Worm (Caenorhabditis elegans): ENCODE results near the gene mec-2.

DNA sequence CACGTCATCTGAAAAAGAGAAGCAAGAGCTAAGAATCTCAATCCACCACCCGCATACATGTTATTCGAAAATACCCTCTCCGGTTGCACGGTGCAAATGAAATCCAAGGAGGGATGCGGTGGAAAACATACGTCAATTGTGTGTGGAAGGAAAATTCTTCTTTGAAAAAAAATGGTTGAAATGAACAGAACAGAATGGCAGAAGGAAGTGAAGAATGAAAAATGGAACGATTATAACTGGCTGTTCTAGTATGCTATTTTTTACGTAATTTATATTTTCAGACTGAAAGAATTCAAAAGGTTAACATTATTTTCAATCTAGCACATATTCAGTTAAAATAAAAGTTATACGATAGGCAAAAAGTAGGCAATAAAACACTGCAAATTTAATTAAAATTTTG, 48.4 kb downstream of the mec-2 start:
- TF ChIP-seq lin-39 (tag; optimal IDR thresholded peaks at IDR 0.05), result no peak
- TF ChIP-seq lsy-2 (tag; optimal IDR thresholded peaks at IDR 0.05), result no peak
- no peak for TF ChIP-seq lin-29 (GFP tag; IDR thresholded peaks at IDR 0.05)
- no peak for TF ChIP-seq nhr-28 (tag; optimal IDR thresholded peaks at IDR 0.05)
- no peak for TF ChIP-seq snpc-4 (tag; optimal IDR thresholded peaks at IDR 0.05)
- TF ChIP-seq nhr-48 (tag; optimal IDR thresholded peaks at IDR 0.05), result no peak
- TF ChIP-seq fkh-10 (GFP tag; optimal IDR thresholded peaks at IDR 0.05), result no peak
- no peak for TF ChIP-seq fos-1 (tag; optimal IDR thresholded peaks at IDR 0.05)
- TF ChIP-seq nhr-237 (tag; optimal IDR thresholded peaks at IDR 0.05), result no peak

Measured in whole organism, L4 larva.